Fruit fly (Drosophila melanogaster): ENCODE data around the gene Drice.

The Drice gene

dm6 chr3R:29798966-29799680 is at the start of gene Drice, which contains the start of gene Rnb:
Drice (plus strand) TSS chr3R:29799658.
Rnb (minus strand) TSS chr3R:29799354.
- TF ChIP-seq CG17801 (GFP tag; optimal IDR thresholded peaks at IDR 0.05; ENCODE audit: partially characterized antibody): peak; percentile 76

- no peak for TF ChIP-seq CG17801 (GFP tag; optimal IDR thresholded peaks at IDR 0.05; ENCODE audit: partially characterized antibody)
Observed at dm6 chr3R:29755248-29755647, 44.2 kb upstream of the Drice start.

dm6 chr3R:29756153-29756552 is 43.3 kb upstream of the Drice start:
- no peak for TF ChIP-seq CG17801 (GFP tag; optimal IDR thresholded peaks at IDR 0.05; ENCODE audit: partially characterized antibody)

- no peak for TF ChIP-seq CG17801 (GFP tag; optimal IDR thresholded peaks at IDR 0.05; ENCODE audit: partially characterized antibody)
Observed at dm6 chr3R:29757226-29757625, 42.2 kb upstream of the Drice start.

- TF ChIP-seq CG17801 (GFP tag; optimal IDR thresholded peaks at IDR 0.05; ENCODE audit: partially characterized antibody): no peak
Observed at dm6 chr3R:29757681-29758080, 41.8 kb upstream of the Drice start.

dm6 chr3R:29758129-29758733 is 41.2 kb upstream of the Drice start:
- no peak for TF ChIP-seq CG17801 (GFP tag; optimal IDR thresholded peaks at IDR 0.05; ENCODE audit: partially characterized antibody)

- no peak for TF ChIP-seq CG17801 (GFP tag; optimal IDR thresholded peaks at IDR 0.05; ENCODE audit: partially characterized antibody)
Observed at dm6 chr3R:29758734-29759131, 40.7 kb upstream of the Drice start.

dm6 chr3R:29760042-29760441 is 39.4 kb upstream of the Drice start:
- TF ChIP-seq CG17801 (GFP tag; optimal IDR thresholded peaks at IDR 0.05; ENCODE audit: partially characterized antibody): no peak

- TF ChIP-seq CG17801 (GFP tag; optimal IDR thresholded peaks at IDR 0.05; ENCODE audit: partially characterized antibody): no peak
Observed at dm6 chr3R:29761569-29761968, 37.9 kb upstream of the Drice start.

dm6 chr3R:29762297-29762696 is 37.2 kb upstream of the Drice start:
- no peak for TF ChIP-seq CG17801 (GFP tag; optimal IDR thresholded peaks at IDR 0.05; ENCODE audit: partially characterized antibody)

dm6 chr3R:29763154-29763553 is 36.3 kb upstream of the Drice start:
- TF ChIP-seq CG17801 (GFP tag; optimal IDR thresholded peaks at IDR 0.05; ENCODE audit: partially characterized antibody): peak; percentile 52

dm6 chr3R:29763804-29764203 is 35.7 kb upstream of the Drice start:
- TF ChIP-seq CG17801 (GFP tag; optimal IDR thresholded peaks at IDR 0.05; ENCODE audit: partially characterized antibody): no peak

- no peak for TF ChIP-seq CG17801 (GFP tag; optimal IDR thresholded peaks at IDR 0.05; ENCODE audit: partially characterized antibody)
Observed at dm6 chr3R:29764249-29765042, 35.0 kb upstream of the Drice start.

dm6 chr3R:29765267-29766095 is 34.0 kb upstream of the Drice start, which contains the start of gene kay:
kay (plus strand) TSS chr3R:29765995.
- TF ChIP-seq CG17801 (GFP tag; optimal IDR thresholded peaks at IDR 0.05; ENCODE audit: partially characterized antibody): no peak

- no peak for TF ChIP-seq CG17801 (GFP tag; optimal IDR thresholded peaks at IDR 0.05; ENCODE audit: partially characterized antibody)
Observed at dm6 chr3R:29767236-29767635, 32.2 kb upstream of the Drice start.

Data from ovary, adult (tissue).